Fruit fly (Drosophila melanogaster) whole organism, pupa: Measurements from ENCODE around the gene ArfGAP3.

Experiments used
- CG10348 ChIP-seq: fragments of 200-800 bp; sonication (Bioruptor generic); IDR thresholded peaks from 2 replicates; pipeline ENCODE4 v1.3.6; 2022; ENCODE audit warnings: missing biosample characterization, missing genetic modification characterization
- CG12605 ChIP-seq: fragments of 200-800 bp; sonication (Bioruptor generic); IDR thresholded peaks from 2 replicates; pipeline ENCODE4 v1.3.6; 2022; ENCODE audit warnings: missing biosample characterization, missing genetic modification characterization
- CG13204 ChIP-seq: fragments of 200-800 bp; sonication (Bioruptor generic); optimal IDR thresholded peaks from 2 replicates; lab custom pipeline; 2018; ENCODE audit warnings: missing biosample characterization, mild to moderate bottlenecking, missing genetic modification characterization, moderate library complexity
- CG14655 ChIP-seq: fragments of 200-800 bp; sonication (Bioruptor generic); optimal IDR thresholded peaks from 3 replicates; lab custom pipeline; 2017; ENCODE audit warnings: mild to moderate bottlenecking, missing biosample characterization, missing genetic modification reagents, missing genetic modification characterization
- CG15710 ChIP-seq: fragments of 200-800 bp; sonication (Bioruptor generic); optimal IDR thresholded peaks from 2 replicates; lab custom pipeline; 2018; ENCODE audit warnings: missing biosample characterization, mild to moderate bottlenecking, missing genetic modification characterization, moderate library complexity
- CG17806 ChIP-seq: fragments of 200-800 bp; sonication (Bioruptor generic); optimal IDR thresholded peaks from 2 replicates; lab custom pipeline; 2018; ENCODE audit warnings: missing biosample characterization, mild to moderate bottlenecking, missing genetic modification characterization, moderate library complexity
- CG32121 ChIP-seq: fragments of 200-800 bp; sonication (Bioruptor generic); IDR thresholded peaks from 2 replicates; pipeline ENCODE4 v1.3.6; 2022; ENCODE audit warnings: missing biosample characterization, missing genetic modification characterization
- CG34367 ChIP-seq: fragments of 200-800 bp; sonication (Bioruptor generic); optimal IDR thresholded peaks from 2 replicates; lab custom pipeline; 2018; ENCODE audit warnings: missing biosample characterization, mild to moderate bottlenecking, missing genetic modification characterization
- CG4496 ChIP-seq: fragments of 200-800 bp; sonication (Bioruptor generic); IDR thresholded peaks from 3 replicates; pipeline ENCODE4 v1.3.6; 2022; ENCODE audit warnings: missing biosample characterization, missing genetic modification characterization
- CG8159 ChIP-seq: fragments of 200-800 bp; sonication (Bioruptor generic); optimal IDR thresholded peaks from 3 replicates; lab custom pipeline; 2018; ENCODE audit warnings: missing biosample characterization, mild to moderate bottlenecking, missing genetic modification characterization, moderate library complexity
- CG8301 ChIP-seq: fragments of 200-800 bp; sonication (Bioruptor generic); optimal IDR thresholded peaks from 2 replicates; lab custom pipeline; 2018; ENCODE audit warnings: missing biosample characterization, mild to moderate bottlenecking, missing genetic modification characterization
- CG9948 ChIP-seq: fragments of 200-800 bp; sonication (Bioruptor generic); optimal IDR thresholded peaks from 2 replicates; lab custom pipeline; 2018; ENCODE audit warnings: missing biosample characterization, mild to moderate bottlenecking, missing genetic modification characterization, moderate library complexity
- D1 ChIP-seq: fragments of 200-800 bp; sonication (Bioruptor generic); optimal IDR thresholded peaks from 2 replicates; lab custom pipeline; 2018; ENCODE audit warnings: missing biosample characterization, mild to moderate bottlenecking, missing genetic modification characterization, moderate library complexity
- EcR ChIP-seq: fragments of 200-800 bp; sonication (Bioruptor generic); optimal IDR thresholded peaks from 3 replicates; lab custom pipeline; 2019; ENCODE audit warnings: missing biosample characterization, missing genetic modification characterization, mild to moderate bottlenecking, moderate library complexity, missing genetic modification reagents
- Ets98B ChIP-seq: fragments of 200-800 bp; sonication (Bioruptor generic); IDR thresholded peaks from 2 replicates; pipeline ENCODE4 v1.3.6; 2022; ENCODE audit warnings: missing biosample characterization, missing genetic modification characterization
- Pif1A ChIP-seq: fragments of 200-800 bp; sonication (Bioruptor generic); optimal IDR thresholded peaks from 3 replicates; lab custom pipeline; 2016; ENCODE audit warnings: missing biosample characterization, missing genetic modification characterization
- Pif1B ChIP-seq: fragments of 200-800 bp; sonication (Bioruptor generic); optimal IDR thresholded peaks from 3 replicates; lab custom pipeline; 2016; ENCODE audit warnings: missing biosample characterization, missing genetic modification characterization
- Snoo ChIP-seq: fragments of 200-800 bp; sonication (Bioruptor generic); optimal IDR thresholded peaks from 3 replicates; lab custom pipeline; 2017; ENCODE audit warnings: missing biosample characterization, mild to moderate bottlenecking, missing genetic modification characterization, inconsistent platforms
- fd96Ca ChIP-seq: fragments of 200-800 bp; sonication (Bioruptor generic); IDR thresholded peaks from 3 replicates; pipeline ENCODE4 v1.3.6; 2022; ENCODE audit warnings: missing biosample characterization, missing genetic modification characterization
- gl ChIP-seq: fragments of 200-800 bp; sonication (Bioruptor generic); optimal IDR thresholded peaks from 2 replicates; lab custom pipeline; 2018; ENCODE audit warnings: missing biosample characterization, mild to moderate bottlenecking, missing genetic modification characterization
- rn ChIP-seq: fragments of 200-800 bp; sonication (Bioruptor generic); IDR thresholded peaks from 2 replicates; pipeline ENCODE4 v1.3.6; 2022; ENCODE audit warnings: missing biosample characterization, missing genetic modification characterization

The ArfGAP3 gene

dm6 chr3L:22717137-22717767 is at the start of gene ArfGAP3, which contains the start of gene CG32452:
Gene ArfGAP3 (minus strand): TSS chr3L:22717577.
Gene CG32452 (plus strand): TSS chr3L:22717728.
- no peak for TF ChIP-seq fd96Ca (GFP tag; lab: Robert Waterston, UW)
- TF ChIP-seq CG17806 (tag; lab: Kevin White, UChicago), result peak; percentile 61
- peak; percentile 37 for TF ChIP-seq CG34367
- no peak for TF ChIP-seq Snoo
- peak; percentile 62 for TF ChIP-seq CG8159 (tag; lab: Kevin White, UChicago)
- no peak for TF ChIP-seq Pif1A
- peak; percentile 50; the same call in 1 of the 2 replicates for TF ChIP-seq rn
- TF ChIP-seq EcR (GFP tag; lab: Kevin White, UChicago), result no peak
- no peak for TF ChIP-seq CG14655
- peak; percentile 78 for TF ChIP-seq CG32121
- no peak for TF ChIP-seq gl (tag; lab: Kevin White, UChicago)
- TF ChIP-seq Pif1B (GFP tag; lab: Kevin White, UChicago), result peak; percentile 33
- peak; percentile 77 for TF ChIP-seq Ets98B (GFP tag; lab: Robert Waterston, UW)
- TF ChIP-seq D1 (tag; lab: Kevin White, UChicago), result no peak
- peak; percentile 74 for TF ChIP-seq CG4496 (GFP tag; lab: Robert Waterston, UW)
- TF ChIP-seq CG9948 (tag; lab: Kevin White, UChicago), result peak; percentile 56
- TF ChIP-seq CG8301 (tag; lab: Kevin White, UChicago), result no peak
- TF ChIP-seq CG12605, result no peak
- TF ChIP-seq CG13204 (GFP tag; lab: Kevin White, UChicago), result no peak
- TF ChIP-seq CG15710 (tag; lab: Kevin White, UChicago), result peak; percentile 63
- TF ChIP-seq CG10348 (GFP tag; lab: Robert Waterston, UW), result no peak

DNA sequence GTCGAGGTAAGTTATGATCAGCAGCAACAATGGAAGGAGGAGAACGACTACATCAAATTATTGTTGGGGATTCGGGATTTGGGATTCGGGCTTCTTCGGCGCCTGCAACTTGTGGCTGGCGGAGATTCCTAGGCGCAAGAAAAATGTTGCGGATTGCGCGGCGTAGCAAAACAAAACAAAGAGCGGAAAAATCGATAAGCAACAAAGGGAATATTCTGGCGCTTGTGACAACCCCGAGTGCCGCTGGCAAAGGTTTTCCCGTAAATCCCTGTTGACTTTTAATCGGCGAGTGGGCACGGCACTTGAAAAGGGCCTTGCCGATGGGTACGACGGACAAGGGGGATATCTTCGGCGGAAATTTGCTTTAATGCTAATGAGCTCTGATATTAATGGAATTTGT is 32.6 kb upstream of the ArfGAP3 start:
- 0 out of 3 replicates have a peak, but pooled peaks have one; percentile 1 for TF ChIP-seq CG4496 (GFP tag; lab: Robert Waterston, UW)
- TF ChIP-seq CG34367, result no peak

DNA sequence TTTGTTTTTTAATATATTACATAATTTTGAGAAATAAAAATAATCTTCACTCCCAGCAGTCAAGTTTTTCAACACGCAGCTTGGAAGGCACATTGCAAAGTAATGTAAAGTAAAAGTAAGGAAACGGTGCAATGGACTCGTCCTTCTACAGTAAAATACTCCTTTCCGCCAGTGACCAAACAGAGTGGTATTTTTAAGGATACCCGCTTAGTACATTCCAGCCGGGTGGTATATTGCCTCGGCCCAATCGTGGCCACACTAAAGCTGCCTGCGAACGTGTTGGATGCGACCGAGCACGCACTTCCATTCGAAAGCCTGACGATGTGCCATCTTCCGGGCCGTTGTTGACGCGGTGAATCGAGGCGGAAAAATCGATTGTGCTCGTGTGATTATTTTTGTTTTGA is 31.8 kb upstream of the ArfGAP3 start, which contains the start of gene SPoCk:
TSS of gene SPoCk (plus strand) at position 298 of the 404 bp plus-strand sequence.
- no peak for TF ChIP-seq CG9948 (tag; lab: Kevin White, UChicago)
- TF ChIP-seq D1 (tag; lab: Kevin White, UChicago), result peak; percentile 76
- peak; percentile 8 for TF ChIP-seq CG8159 (tag; lab: Kevin White, UChicago)
- TF ChIP-seq CG12605, result 0 out of 2 replicates have a peak, but pooled peaks have one; percentile 15
- TF ChIP-seq CG13204 (GFP tag; lab: Kevin White, UChicago), result peak; percentile 22

DNA sequence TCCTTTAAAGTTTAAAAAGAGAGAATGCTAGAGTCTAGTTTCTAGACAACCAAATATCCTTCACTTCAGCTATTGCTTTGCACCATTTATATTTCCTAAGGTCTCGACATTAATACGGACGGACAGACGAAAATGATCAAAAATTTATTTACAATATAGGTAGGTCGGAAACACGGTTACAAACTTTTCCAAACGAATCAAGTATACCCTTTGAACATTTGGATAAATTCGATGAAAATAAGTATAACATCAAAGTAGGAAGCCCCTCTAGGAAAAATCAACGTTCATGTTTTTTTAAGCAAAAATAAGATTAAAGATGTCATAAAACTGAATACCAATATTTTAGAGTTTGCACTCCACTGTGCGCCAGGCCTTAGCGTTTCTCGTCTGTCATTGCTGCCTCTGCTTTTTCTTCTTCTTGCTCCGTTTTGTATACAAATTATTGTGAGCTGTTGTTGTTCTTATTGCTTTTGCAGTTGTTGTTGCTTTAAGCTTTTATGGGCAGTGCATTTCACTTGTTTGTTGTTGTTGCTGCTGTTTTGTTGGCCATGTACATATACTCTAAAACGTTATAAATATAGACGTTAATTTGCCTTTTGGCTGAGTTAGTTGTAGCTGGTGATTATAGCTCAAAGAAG is 25.7 kb upstream of the ArfGAP3 start:
- TF ChIP-seq Pif1A (peak; percentile 13), CG8159 (tag; lab: Kevin White, UChicago) (peak; percentile 49), CG17806 (tag; lab: Kevin White, UChicago) (peak; percentile 22), CG4496 (GFP tag; lab: Robert Waterston, UW) (peak; percentile 74), D1 (tag; lab: Kevin White, UChicago) (peak; percentile 54), fd96Ca (GFP tag; lab: Robert Waterston, UW) (no peak), Pif1B (GFP tag; lab: Kevin White, UChicago) (no peak), Snoo (peak; percentile 10), CG8301 (tag; lab: Kevin White, UChicago) (peak; percentile 13), CG15710 (tag; lab: Kevin White, UChicago) (peak; percentile 2), Ets98B (GFP tag; lab: Robert Waterston, UW) (no peak; the same call in 1 of the 2 replicates), CG9948 (tag; lab: Kevin White, UChicago) (peak; percentile 15)
- TF ChIP-seq, all 21 proteins: peak for 9

DNA sequence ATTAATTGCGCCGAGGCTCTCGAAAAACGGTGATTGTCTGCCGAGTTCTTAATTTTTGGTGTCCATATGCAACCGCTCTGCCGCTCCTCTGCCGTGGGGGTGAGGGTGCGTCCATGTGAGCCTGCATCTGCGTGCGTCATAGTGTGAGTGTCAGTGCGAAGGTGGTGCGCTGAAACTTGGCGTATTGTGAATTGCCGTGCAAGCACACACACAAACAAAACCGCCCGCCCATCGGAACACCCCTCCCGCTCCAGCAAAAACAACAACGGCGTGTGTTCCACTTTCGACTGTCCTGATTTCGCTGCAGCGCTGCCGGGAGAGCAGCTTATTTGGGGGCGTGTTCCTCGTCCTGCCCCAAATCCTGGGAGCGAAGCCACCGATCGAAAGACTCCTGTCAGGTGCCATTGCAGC is 24.7 kb upstream of the ArfGAP3 start:
- peak; percentile 74; the same call in 2 of the 3 replicates for TF ChIP-seq CG4496 (GFP tag; lab: Robert Waterston, UW)
- TF ChIP-seq CG8159 (tag; lab: Kevin White, UChicago), result no peak
- TF ChIP-seq rn, result no peak
- TF ChIP-seq CG10348 (GFP tag; lab: Robert Waterston, UW), result no peak
- TF ChIP-seq CG13204 (GFP tag; lab: Kevin White, UChicago), result peak; percentile 77
- no peak for TF ChIP-seq gl (tag; lab: Kevin White, UChicago)
- no peak for TF ChIP-seq Pif1B (GFP tag; lab: Kevin White, UChicago)
- no peak for TF ChIP-seq Pif1A
- TF ChIP-seq CG17806 (tag; lab: Kevin White, UChicago), result no peak
- TF ChIP-seq EcR (GFP tag; lab: Kevin White, UChicago), result peak; percentile 17

DNA sequence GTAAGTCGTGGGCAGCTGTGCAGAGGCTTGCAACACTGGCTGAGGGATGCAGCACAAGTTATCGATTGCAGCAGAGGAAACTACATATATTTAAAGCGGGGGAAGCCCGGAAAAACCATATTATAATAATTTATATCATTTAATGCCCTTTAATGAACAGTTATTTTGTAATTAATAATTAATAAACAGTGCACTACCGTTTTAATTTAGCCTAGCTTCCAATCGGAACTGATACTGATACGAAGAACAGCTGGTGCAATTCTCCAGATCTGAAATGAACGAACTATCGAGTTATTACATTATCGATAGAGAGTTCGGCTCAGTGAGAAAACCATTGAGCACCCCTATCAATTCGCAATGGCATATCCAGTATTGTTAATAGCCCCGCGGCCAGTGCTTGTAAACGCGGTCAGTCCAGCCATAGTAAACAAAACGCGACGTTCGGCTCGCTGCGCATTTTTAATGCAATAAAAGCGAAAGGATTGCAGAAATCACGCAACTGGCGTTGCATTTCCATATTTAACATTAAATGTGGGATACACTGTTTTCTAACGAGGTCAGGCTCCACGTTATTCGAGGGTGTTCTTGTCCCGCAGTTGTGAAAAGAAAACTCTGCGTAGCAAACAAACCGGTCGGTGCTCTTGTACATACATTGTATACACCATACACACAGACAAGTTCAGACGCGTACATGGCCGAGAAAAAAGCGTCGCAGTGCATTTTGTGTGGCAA is 24.2 kb upstream of the ArfGAP3 start, which contains the start of gene CG7369:
TSS of gene CG7369 (plus strand) at position 405 of the 732 bp plus-strand sequence.
- TF ChIP-seq CG34367 (peak; percentile 70), CG15710 (tag; lab: Kevin White, UChicago) (peak; percentile 82), CG8159 (tag; lab: Kevin White, UChicago) (peak; percentile 81), CG8301 (tag; lab: Kevin White, UChicago) (peak; percentile 64), CG10348 (GFP tag; lab: Robert Waterston, UW) (peak; percentile 75), Pif1B (GFP tag; lab: Kevin White, UChicago) (peak; percentile 84), CG13204 (GFP tag; lab: Kevin White, UChicago) (no peak), gl (tag; lab: Kevin White, UChicago) (peak; percentile 30), CG12605 (peak; percentile 52; the same call in 1 of the 2 replicates), Ets98B (GFP tag; lab: Robert Waterston, UW) (peak; percentile 74), CG32121 (peak; percentile 82), fd96Ca (GFP tag; lab: Robert Waterston, UW) (peak; percentile 89), rn (no peak; the same call in none of the 2 replicates), CG9948 (tag; lab: Kevin White, UChicago) (peak; percentile 67), Pif1A (peak; percentile 82), EcR (GFP tag; lab: Kevin White, UChicago) (peak; percentile 53), Snoo (peak; percentile 87), D1 (tag; lab: Kevin White, UChicago) (no peak), CG17806 (tag; lab: Kevin White, UChicago) (peak; percentile 71), CG14655 (peak; percentile 85), CG4496 (GFP tag; lab: Robert Waterston, UW) (peak; percentile 84)
